Worm (Caenorhabditis elegans) whole organism, L3 larva: ENCODE data around the gene nlp-24.

ENCODE experiments used
- nhr-237 ChIP-seq: fragments of 150-350 bp; optimal IDR thresholded peaks from 2 replicates; lab custom pipeline; 2014; ENCODE audit warnings: missing biosample characterization, missing genetic modification characterization
- unc-39 ChIP-seq: sonication (generic microtip); optimal IDR thresholded peaks from 4 replicates; lab custom pipeline; 2017; ENCODE audit warnings: missing biosample characterization, missing genetic modification characterization
- ztf-11 ChIP-seq: fragments of 150-350 bp; optimal IDR thresholded peaks from 2 replicates; lab custom pipeline; 2014; ENCODE audit warnings: missing biosample characterization, missing genetic modification characterization

ce11 chrV:11644166-11644565 lies 28.0 kb downstream of the nlp-24 start, which contains the start of gene bir-1:
- TF ChIP-seq nhr-237 (tag; lab: Kevin White, UChicago) (no peak), ztf-11 (tag; lab: Kevin White, UChicago) (no peak), unc-39 (tag; lab: Kevin White, UChicago) (no peak)
